Worm (Caenorhabditis elegans) whole organism, L2 larva: Measurements from ENCODE around the gene M03F4.6.

Experiments used
- C34F6.9 ChIP-seq: fragments of 150-350 bp; optimal IDR thresholded peaks from 2 replicates; lab custom pipeline; 2014; ENCODE audit warnings: missing biosample characterization, missing genetic modification characterization
- F13H6.1 ChIP-seq: sonication (generic microtip); optimal IDR thresholded peaks from 2 replicates; lab custom pipeline; 2016; ENCODE audit warnings: missing genetic modification characterization, missing compliant biosample characterization
- R02D3.7 ChIP-seq: fragments of 150-350 bp; optimal IDR thresholded peaks from 2 replicates; lab custom pipeline; 2014; ENCODE audit warnings: missing biosample characterization, missing genetic modification characterization
- alr-1 ChIP-seq: fragments of 150-350 bp; optimal IDR thresholded peaks from 2 replicates; lab custom pipeline; 2014; ENCODE audit warnings: missing biosample characterization, missing genetic modification characterization
- aly-2 ChIP-seq: fragments of 150-350 bp; optimal IDR thresholded peaks from 2 replicates; lab custom pipeline; 2014; ENCODE audit warnings: missing biosample characterization, missing genetic modification characterization
- ama-1 ChIP-seq: fragments of 150-350 bp; optimal IDR thresholded peaks from 2 replicates; lab custom pipeline; 2018; ENCODE audit warnings: inconsistent platforms
- blmp-1 ChIP-seq: sonication (generic microtip); optimal IDR thresholded peaks from 2 replicates; lab custom pipeline; 2017; ENCODE audit warnings: missing genetic modification characterization, mild to moderate bottlenecking, missing compliant biosample characterization, antibody characterized with exemption, moderate library complexity; ENCODE audit not compliant: insufficient read depth
- ceh-82 ChIP-seq: fragments of 150-350 bp; optimal IDR thresholded peaks from 2 replicates; lab custom pipeline; 2014; ENCODE audit warnings: missing biosample characterization, missing genetic modification characterization
- crh-2 ChIP-seq: sonication (generic microtip); optimal IDR thresholded peaks from 2 replicates; lab custom pipeline; 2017; ENCODE audit warnings: missing biosample characterization, missing genetic modification characterization
- dmd-4 ChIP-seq: sonication (generic microtip); optimal IDR thresholded peaks from 2 replicates; lab custom pipeline; 2017; ENCODE audit warnings: missing biosample characterization, missing genetic modification characterization
- elt-1 ChIP-seq: fragments of 150-350 bp; optimal IDR thresholded peaks from 2 replicates; lab custom pipeline; 2014; ENCODE audit warnings: missing biosample characterization, missing genetic modification characterization
- elt-3 ChIP-seq: sonication (generic microtip); optimal IDR thresholded peaks from 2 replicates; lab custom pipeline; 2017; ENCODE audit warnings: missing biosample characterization, missing genetic modification characterization
- fos-1 ChIP-seq: fragments of 150-350 bp; optimal IDR thresholded peaks from 2 replicates; lab custom pipeline; 2014; ENCODE audit warnings: missing biosample characterization, missing genetic modification characterization
- gmeb-1 ChIP-seq: fragments of 150-350 bp; optimal IDR thresholded peaks from 2 replicates; lab custom pipeline; 2014; ENCODE audit warnings: missing biosample characterization, missing genetic modification characterization
- lin-11 ChIP-seq: fragments of 150-350 bp; sonication (generic microtip); optimal IDR thresholded peaks from 2 replicates; lab custom pipeline; 2014; ENCODE audit warnings: missing biosample characterization, missing genetic modification characterization, inconsistent platforms, mixed read lengths
- lin-39 ChIP-seq: fragments of 150-350 bp; optimal IDR thresholded peaks from 2 replicates; lab custom pipeline; 2014; ENCODE audit warnings: missing biosample characterization, missing genetic modification reagents, missing genetic modification characterization
- lsy-2 ChIP-seq, 2 experiments: fragments of 150-350 bp in 1 of 2; sonication (generic microtip) in 1 of 2; optimal IDR thresholded peaks; 2 replicates each; lab custom pipeline; 2014 to 2017; ENCODE audit warnings: missing biosample characterization in 2 of 2, missing genetic modification characterization in 2 of 2
- mab-5 ChIP-seq: fragments of 150-350 bp; optimal IDR thresholded peaks from 2 replicates; lab custom pipeline; 2014; ENCODE audit warnings: missing biosample characterization, missing genetic modification characterization
- mbf-1 ChIP-seq: sonication (generic microtip); optimal IDR thresholded peaks from 2 replicates; lab custom pipeline; 2017; ENCODE audit warnings: missing biosample characterization, missing genetic modification characterization
- mdl-1 ChIP-seq, 2 experiments: fragments of 150-350 bp in 1 of 2; sonication (generic microtip) in 1 of 2; optimal IDR thresholded peaks; 2 replicates each; lab custom pipeline; 2017; ENCODE audit warnings: missing biosample characterization in 2 of 2, missing genetic modification characterization in 2 of 2
- nhr-11 ChIP-seq: fragments of 150-350 bp; optimal IDR thresholded peaks from 2 replicates; lab custom pipeline; 2014; ENCODE audit warnings: missing biosample characterization, missing genetic modification characterization
- nhr-12 ChIP-seq: fragments of 150-350 bp; optimal IDR thresholded peaks from 2 replicates; lab custom pipeline; 2014; ENCODE audit warnings: missing biosample characterization, missing genetic modification characterization
- nhr-23 ChIP-seq: fragments of 150-350 bp; optimal IDR thresholded peaks from 2 replicates; lab custom pipeline; 2014; ENCODE audit warnings: missing biosample characterization, missing genetic modification reagents, missing genetic modification characterization
- nhr-237 ChIP-seq: fragments of 150-350 bp; optimal IDR thresholded peaks from 2 replicates; lab custom pipeline; 2014; ENCODE audit warnings: missing biosample characterization, missing genetic modification characterization
- nhr-25 ChIP-seq: fragments of 150-350 bp; sonication (generic microtip); optimal IDR thresholded peaks from 3 replicates; lab custom pipeline; 2014; ENCODE audit warnings: missing biosample characterization, missing genetic modification characterization
- peb-1 ChIP-seq: fragments of 150-350 bp; optimal IDR thresholded peaks from 2 replicates; lab custom pipeline; 2014; ENCODE audit warnings: missing biosample characterization, missing genetic modification characterization
- sem-4 ChIP-seq: fragments of 150-350 bp; optimal IDR thresholded peaks from 2 replicates; lab custom pipeline; 2014; ENCODE audit warnings: missing biosample characterization, missing genetic modification reagents, missing genetic modification characterization
- skn-1 ChIP-seq: sonication (generic microtip); optimal IDR thresholded peaks from 2 replicates; lab custom pipeline; 2017; ENCODE audit warnings: missing biosample characterization, missing genetic modification characterization
- sma-3 ChIP-seq: sonication (generic microtip); optimal IDR thresholded peaks from 2 replicates; lab custom pipeline; 2016; ENCODE audit warnings: missing genetic modification reagents, missing genetic modification characterization, missing compliant biosample characterization
- sma-9 ChIP-seq, 2 experiments: fragments of 150-350 bp in 1 of 2; sonication (generic microtip) in 1 of 2; optimal IDR thresholded peaks; 2 replicates each; lab custom pipeline; 2014 to 2016; ENCODE audit warnings: missing genetic modification characterization in 2 of 2, mild to moderate bottlenecking in 1 of 2, missing biosample characterization in 1 of 2, missing compliant biosample characterization in 1 of 2, missing genetic modification reagents in 1 of 2, moderate library complexity in 1 of 2
- snpc-4 ChIP-seq: fragments of 150-350 bp; optimal IDR thresholded peaks from 2 replicates; lab custom pipeline; 2014; ENCODE audit warnings: missing biosample characterization, missing genetic modification characterization
- unc-39 ChIP-seq: fragments of 150-350 bp; optimal IDR thresholded peaks from 2 replicates; lab custom pipeline; 2014; ENCODE audit warnings: missing biosample characterization, missing genetic modification characterization
- unc-62 ChIP-seq: fragments of 150-350 bp; optimal IDR thresholded peaks from 2 replicates; lab custom pipeline; 2014; ENCODE audit warnings: missing biosample characterization, missing genetic modification reagents, missing genetic modification characterization
- ztf-1 ChIP-seq: fragments of 200-800 bp; sonication (Bioruptor generic); conservative IDR thresholded peaks from 2 replicates; pipeline ENCODE4 v1.3.6; 2022; ENCODE audit warnings: missing genetic modification characterization, missing compliant biosample characterization
- ztf-11 ChIP-seq: sonication (generic microtip); optimal IDR thresholded peaks from 2 replicates; lab custom pipeline; 2017; ENCODE audit warnings: missing biosample characterization, missing genetic modification characterization
- ztf-4 ChIP-seq: fragments of 150-350 bp; optimal IDR thresholded peaks from 2 replicates; lab custom pipeline; 2014; ENCODE audit warnings: missing biosample characterization, missing genetic modification characterization

The M03F4.6 gene

ce11 chrX:4932023-4932422, 37.1 kb downstream of the M03F4.6 start:
- TF ChIP-seq mab-5 (tag; lab: Kevin White, UChicago) = no peak
- TF ChIP-seq lin-11 = no peak
- no peak for TF ChIP-seq nhr-12 (tag; lab: Kevin White, UChicago)
- no peak for TF ChIP-seq ztf-11
- TF ChIP-seq dmd-4 (tag; lab: Kevin White, UChicago) = no peak
- no peak for TF ChIP-seq unc-62 (GFP tag; lab: Kevin White, UChicago)
- no peak for TF ChIP-seq C34F6.9

DNA sequence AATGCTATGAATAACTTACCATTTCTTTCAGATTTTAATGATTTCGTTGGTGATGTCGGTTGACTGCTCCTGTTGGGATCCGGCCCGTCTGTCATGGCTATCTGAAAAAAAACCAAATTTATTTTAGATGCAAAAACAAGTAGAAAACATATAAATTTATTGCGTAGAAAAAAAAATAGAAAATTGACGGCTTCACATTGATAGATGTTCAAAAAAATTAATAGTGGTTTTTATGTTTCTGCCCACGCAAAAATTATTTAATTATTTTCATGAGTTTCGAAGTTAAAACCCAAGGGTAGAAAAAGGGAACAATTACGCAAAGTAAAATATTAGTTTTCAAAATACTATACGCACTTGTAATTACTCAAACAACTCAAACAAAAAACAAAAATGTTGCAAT, 39.5 kb downstream of the M03F4.6 start, which contains the start of gene mct-4:
Gene mct-4 (minus strand): TSS at position 101 of the 400 bp plus-strand sequence.
- no peak for TF ChIP-seq sma-9 (GFP tag; optimal IDR thresholded peaks at IDR 0.05; lab: Kevin White, UChicago)
- no peak for TF ChIP-seq sma-9 (tag; optimal IDR thresholded peaks at IDR 0.05; lab: Kevin White, UChicago)
- TF ChIP-seq ceh-82 (tag; lab: Kevin White, UChicago) = no peak
- TF ChIP-seq nhr-11 (tag; lab: Kevin White, UChicago) = no peak
- TF ChIP-seq elt-3 (tag; lab: Kevin White, UChicago) = no peak

- TF ChIP-seq ztf-1 (GFP tag; lab: Robert Waterston, UW) = no peak
- TF ChIP-seq skn-1 (tag; lab: Kevin White, UChicago) = no peak
- TF ChIP-seq nhr-237 (tag; lab: Kevin White, UChicago) = no peak
- TF ChIP-seq nhr-12 (tag; lab: Kevin White, UChicago) = no peak
- no peak for TF ChIP-seq unc-62 (GFP tag; lab: Kevin White, UChicago)
- TF ChIP-seq dmd-4 (tag; lab: Kevin White, UChicago) = no peak
Observed at ce11 chrX:4928118-4928517, 41.0 kb downstream of the M03F4.6 start.

DNA sequence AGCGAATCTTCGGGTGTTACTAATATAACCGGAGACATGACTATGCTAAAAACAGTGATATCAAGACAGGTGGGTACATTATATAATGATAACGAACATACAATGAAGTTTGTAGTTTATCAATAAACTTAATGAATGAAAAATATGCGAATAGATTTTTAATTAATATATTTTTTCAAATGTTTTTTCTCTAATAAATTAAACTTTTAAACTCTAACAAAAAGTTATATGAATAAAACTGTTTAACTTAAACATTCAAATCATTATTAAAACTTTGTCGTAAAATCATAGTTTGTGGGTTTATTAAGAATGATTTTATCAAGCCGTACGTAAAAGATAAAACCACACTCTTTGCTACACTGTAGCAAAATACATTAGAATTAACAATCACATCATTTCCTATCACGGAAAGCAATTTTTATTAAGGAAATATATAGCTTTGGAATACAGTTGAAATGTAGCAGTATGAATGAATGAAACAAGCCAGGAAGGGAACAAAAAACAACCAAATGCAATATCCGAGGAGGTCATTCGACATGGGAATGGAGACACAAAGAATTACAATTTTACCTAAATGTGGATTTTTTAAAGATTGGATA, 48.1 kb downstream of the M03F4.6 start, which contains the start of gene K05B2.4:
Gene K05B2.4 (minus strand): TSS at position 51 of the 599 bp plus-strand sequence.
- TF ChIP-seq nhr-12 (tag; lab: Kevin White, UChicago) (no peak), aly-2 (no peak), elt-1 (tag; lab: Kevin White, UChicago) (no peak), sem-4 (tag; lab: Kevin White, UChicago) (no peak), ztf-1 (GFP tag; lab: Robert Waterston, UW) (no peak), ama-1 (lab: Kevin White, UChicago) (no peak)

DNA sequence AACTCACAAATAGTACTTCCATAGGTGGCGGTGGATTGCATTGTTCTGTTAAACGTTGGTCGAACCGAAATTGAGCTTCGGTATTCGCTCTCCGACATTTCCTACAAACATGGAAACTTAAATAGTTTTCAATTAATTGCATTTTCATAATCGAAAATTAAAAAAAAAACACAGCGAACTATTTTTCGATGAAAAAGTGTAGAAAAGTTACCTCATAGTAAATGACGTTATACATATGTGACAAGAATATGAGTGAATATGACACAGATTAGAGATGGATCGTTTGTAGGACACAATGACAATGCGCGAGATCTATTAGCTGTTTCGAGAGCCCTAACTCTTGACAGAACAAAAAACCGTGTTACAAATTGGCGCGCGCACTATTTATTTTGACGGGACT, 53.2 kb downstream of the M03F4.6 start, which contains the start of gene ifa-4:
Gene ifa-4 (minus strand): TSS at position 101 of the 400 bp plus-strand sequence.
- TF ChIP-seq R02D3.7 (tag; lab: Kevin White, UChicago) = no peak
- no peak for TF ChIP-seq ama-1 (lab: Kevin White, UChicago)
- no peak for TF ChIP-seq ceh-82 (tag; lab: Kevin White, UChicago)
- no peak for TF ChIP-seq crh-2 (tag; lab: Kevin White, UChicago)
- TF ChIP-seq F13H6.1 (tag; lab: Kevin White, UChicago) = no peak
- no peak for TF ChIP-seq mdl-1 (tag; optimal IDR thresholded peaks at IDR 0.05; lab: Kevin White, UChicago)
- no peak for TF ChIP-seq nhr-11 (tag; lab: Kevin White, UChicago)
- TF ChIP-seq ztf-1 (GFP tag; lab: Robert Waterston, UW) = no peak
- TF ChIP-seq fos-1 (tag; lab: Kevin White, UChicago) = no peak
- no peak for TF ChIP-seq nhr-237 (tag; lab: Kevin White, UChicago)
- TF ChIP-seq peb-1 (tag; lab: Kevin White, UChicago) = no peak
- TF ChIP-seq sma-9 (GFP tag; optimal IDR thresholded peaks at IDR 0.05; lab: Kevin White, UChicago) = no peak
- no peak for TF ChIP-seq sma-9 (tag; optimal IDR thresholded peaks at IDR 0.05; lab: Kevin White, UChicago)
- no peak for TF ChIP-seq snpc-4
- TF ChIP-seq nhr-23 = no peak
- no peak for TF ChIP-seq ztf-4 (tag; lab: Kevin White, UChicago)
- TF ChIP-seq dmd-4 (tag; lab: Kevin White, UChicago) = no peak
- no peak for TF ChIP-seq unc-39
- no peak for TF ChIP-seq sma-3
- TF ChIP-seq blmp-1 (tag; lab: Kevin White, UChicago) = no peak

DNA sequence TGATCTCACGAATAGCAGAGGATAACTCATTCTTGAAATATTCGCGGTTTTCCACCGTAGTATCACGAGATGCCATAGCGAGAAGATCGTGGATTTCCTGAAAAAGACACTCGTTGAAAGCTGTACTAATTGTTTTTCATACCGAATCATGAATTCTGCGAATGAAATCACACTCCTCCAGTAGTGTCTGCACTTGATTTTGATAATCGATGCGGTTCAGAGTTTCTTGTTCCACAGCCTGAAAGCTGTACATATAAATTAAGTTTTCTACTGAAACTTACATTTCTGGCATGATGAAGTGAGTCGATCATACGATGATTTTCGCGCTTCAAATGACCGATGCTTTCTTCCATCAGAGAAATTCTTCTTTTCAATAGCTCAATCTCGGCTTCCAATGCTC, 54.7 kb downstream of the M03F4.6 start:
- TF ChIP-seq elt-1 (tag; lab: Kevin White, UChicago) (no peak), lin-39 (tag; lab: Kevin White, UChicago) (no peak), C34F6.9 (no peak), snpc-4 (no peak), alr-1 (tag; lab: Kevin White, UChicago) (no peak), lsy-2 (tag; optimal IDR thresholded peaks at IDR 0.05; lab: Kevin White, UChicago) (no peak), ztf-1 (GFP tag; lab: Robert Waterston, UW) (no peak), gmeb-1 (tag; lab: Kevin White, UChicago) (no peak), lin-11 (no peak), unc-62 (GFP tag; lab: Kevin White, UChicago) (no peak), nhr-25 (no peak), dmd-4 (tag; lab: Kevin White, UChicago) (no peak), R02D3.7 (tag; lab: Kevin White, UChicago) (no peak), peb-1 (tag; lab: Kevin White, UChicago) (no peak), mbf-1 (tag; lab: Kevin White, UChicago) (no peak), fos-1 (tag; lab: Kevin White, UChicago) (no peak), nhr-23 (no peak)
